Worm (Caenorhabditis elegans) whole organism, L1 larva: ENCODE measurements around the gene Y66D12A.1.

Experiments
- C34B4.2 ChIP-seq: sonication (generic microtip); optimal IDR thresholded peaks from 2 replicates; lab custom pipeline; 2017; ENCODE audit warnings: mild to moderate bottlenecking, missing genetic modification characterization, missing compliant biosample characterization
- aha-1 ChIP-seq: fragments of 150-350 bp; optimal IDR thresholded peaks from 2 replicates; lab custom pipeline; 2014; ENCODE audit warnings: missing biosample characterization, missing genetic modification characterization
- alr-1 ChIP-seq: fragments of 200-800 bp; sonication (Bioruptor generic); optimal IDR thresholded peaks from 2 replicates; lab custom pipeline; 2018; ENCODE audit warnings: borderline replicate concordance, mild to moderate bottlenecking, missing genetic modification characterization, missing compliant biosample characterization
- ama-1 ChIP-seq: fragments of 150-350 bp; optimal IDR thresholded peaks from 2 replicates; lab custom pipeline; 2014
- blmp-1 ChIP-seq: fragments of 150-350 bp; optimal IDR thresholded peaks from 2 replicates; lab custom pipeline; 2014; ENCODE audit warnings: missing biosample characterization, missing genetic modification characterization
- ceh-63 ChIP-seq: fragments of 200-800 bp; sonication (Bioruptor generic); optimal IDR thresholded peaks from 2 replicates; lab custom pipeline; 2018; ENCODE audit warnings: mild to moderate bottlenecking, missing genetic modification characterization, missing compliant biosample characterization
- ceh-8 ChIP-seq: fragments of 200-800 bp; sonication (Bioruptor generic); optimal IDR thresholded peaks from 2 replicates; lab custom pipeline; 2018; ENCODE audit warnings: mild to moderate bottlenecking, missing genetic modification characterization, moderate library complexity, missing compliant biosample characterization
- ceh-82 ChIP-seq, 3 experiments: fragments of 150-350 bp in 1 of 3; sonication (generic microtip) in 2 of 3; optimal IDR thresholded peaks; 2 replicates each; lab custom pipeline; 2014 to 2017; ENCODE audit warnings: missing biosample characterization in 3 of 3, missing genetic modification characterization in 3 of 3
- ceh-90 ChIP-seq: sonication (generic microtip); optimal IDR thresholded peaks from 2 replicates; lab custom pipeline; 2016; ENCODE audit warnings: missing genetic modification characterization, missing compliant biosample characterization
- dpl-1 ChIP-seq, 3 experiments: fragments of 150-350 bp in 2 of 3; sonication (generic microtip) in 1 of 3; optimal IDR thresholded peaks; 2 replicates each; lab custom pipeline; 2014 to 2017; ENCODE audit warnings: missing biosample characterization in 3 of 3, missing genetic modification characterization in 3 of 3, missing genetic modification reagents in 3 of 3
- dsc-1 ChIP-seq: sonication (generic microtip); optimal IDR thresholded peaks from 2 replicates; lab custom pipeline; 2016; ENCODE audit warnings: mild to moderate bottlenecking, missing genetic modification characterization, missing compliant biosample characterization
- efl-1 ChIP-seq, 4 experiments: fragments of 150-350 bp; optimal IDR thresholded peaks in 3 of 4; peaks in 1 of 4; 1 replicate in 1 of 4; 2 replicates in 3 of 4; lab custom pipeline; 2014; ENCODE audit warnings: missing biosample characterization in 2 of 4, missing genetic modification characterization in 2 of 4, missing genetic modification reagents in 2 of 4
- fkh-4 ChIP-seq: sonication (generic microtip); optimal IDR thresholded peaks from 2 replicates; lab custom pipeline; 2016; ENCODE audit warnings: missing compliant biosample characterization, missing genetic modification characterization, borderline replicate concordance
- fkh-8 ChIP-seq: sonication (generic microtip); optimal IDR thresholded peaks from 2 replicates; lab custom pipeline; 2016; ENCODE audit warnings: mild to moderate bottlenecking, missing genetic modification characterization, missing compliant biosample characterization
- grh-1 ChIP-seq: fragments of 200-800 bp; sonication (Bioruptor generic); IDR thresholded peaks from 2 replicates; pipeline ENCODE4 v1.3.6; 2022; ENCODE audit warnings: missing genetic modification reagents, missing genetic modification characterization, missing compliant biosample characterization
- hlh-17 ChIP-seq: fragments of 200-800 bp; sonication (Bioruptor generic); optimal IDR thresholded peaks from 2 replicates; lab custom pipeline; 2018; ENCODE audit warnings: missing genetic modification characterization, mild to moderate bottlenecking, missing compliant biosample characterization, moderate library complexity, borderline replicate concordance
- hlh-4 ChIP-seq: sonication (generic microtip); optimal IDR thresholded peaks from 2 replicates; lab custom pipeline; 2016; ENCODE audit warnings: mild to moderate bottlenecking, missing genetic modification characterization, missing compliant biosample characterization
- irx-1 ChIP-seq: sonication (generic microtip); optimal IDR thresholded peaks from 2 replicates; lab custom pipeline; 2016; ENCODE audit warnings: missing genetic modification characterization, missing compliant biosample characterization
- lin-13 ChIP-seq: fragments of 150-350 bp; optimal IDR thresholded peaks from 2 replicates; lab custom pipeline; 2014; ENCODE audit warnings: missing biosample characterization, missing genetic modification reagents, missing genetic modification characterization
- lin-14 ChIP-seq: fragments of 200-800 bp; sonication (Bioruptor generic); optimal IDR thresholded peaks from 2 replicates; lab custom pipeline; 2018; ENCODE audit warnings: mild to moderate bottlenecking, missing genetic modification characterization, moderate library complexity, missing compliant biosample characterization
- lin-15B ChIP-seq: fragments of 150-350 bp; sonication (generic microtip); optimal IDR thresholded peaks from 3 replicates; lab custom pipeline; 2014; ENCODE audit warnings: missing biosample characterization, missing genetic modification characterization
- lin-39 ChIP-seq: fragments of 150-350 bp; optimal IDR thresholded peaks from 2 replicates; lab custom pipeline; 2014; ENCODE audit warnings: missing biosample characterization, missing genetic modification reagents, missing genetic modification characterization
- lsy-2 ChIP-seq, 2 experiments: fragments of 150-350 bp; optimal IDR thresholded peaks; 2 replicates each; lab custom pipeline; 2014; ENCODE audit warnings: missing biosample characterization in 2 of 2, missing genetic modification characterization in 2 of 2
- mab-9 ChIP-seq: fragments of 200-800 bp; sonication (Bioruptor generic); IDR thresholded peaks from 2 replicates; pipeline ENCODE4 v1.3.6; 2022; ENCODE audit warnings: missing genetic modification reagents, missing genetic modification characterization, missing compliant biosample characterization
- mep-1 ChIP-seq: fragments of 150-350 bp; optimal IDR thresholded peaks from 2 replicates; lab custom pipeline; 2014; ENCODE audit warnings: missing biosample characterization, missing genetic modification characterization
- nhr-20 ChIP-seq: sonication (generic microtip); optimal IDR thresholded peaks from 2 replicates; lab custom pipeline; 2016; ENCODE audit warnings: mild to moderate bottlenecking, missing genetic modification characterization, missing compliant biosample characterization
- nhr-237 ChIP-seq: fragments of 150-350 bp; optimal IDR thresholded peaks from 2 replicates; lab custom pipeline; 2014; ENCODE audit warnings: missing biosample characterization, missing genetic modification characterization
- nhr-47 ChIP-seq: sonication (generic microtip); optimal IDR thresholded peaks from 2 replicates; lab custom pipeline; 2016; ENCODE audit warnings: mild to moderate bottlenecking, missing genetic modification characterization, moderate library complexity, missing compliant biosample characterization
- nhr-71 ChIP-seq: sonication (generic microtip); optimal IDR thresholded peaks from 2 replicates; lab custom pipeline; 2016; ENCODE audit warnings: mild to moderate bottlenecking, missing genetic modification characterization, moderate library complexity, missing compliant biosample characterization
- nhr-84 ChIP-seq: sonication (generic microtip); optimal IDR thresholded peaks from 2 replicates; lab custom pipeline; 2017; ENCODE audit warnings: missing biosample characterization, missing genetic modification characterization
- nhr-90 ChIP-seq: sonication (generic microtip); optimal IDR thresholded peaks from 2 replicates; lab custom pipeline; 2016; ENCODE audit warnings: mild to moderate bottlenecking, missing genetic modification characterization, missing compliant biosample characterization; ENCODE audit not compliant: poor library complexity
- pag-3 ChIP-seq: sonication (generic microtip); optimal IDR thresholded peaks from 2 replicates; lab custom pipeline; 2017; ENCODE audit warnings: missing genetic modification characterization, mild to moderate bottlenecking, missing compliant biosample characterization, antibody characterized with exemption, borderline replicate concordance; ENCODE audit not compliant: insufficient read depth
- pqm-1 ChIP-seq: sonication (generic microtip); optimal IDR thresholded peaks from 3 replicates; lab custom pipeline; 2017; ENCODE audit warnings: missing biosample characterization, missing genetic modification characterization
- snu-23 ChIP-seq: sonication (generic microtip); optimal IDR thresholded peaks from 2 replicates; lab custom pipeline; 2016; ENCODE audit warnings: missing genetic modification characterization, missing compliant biosample characterization
- sptf-1 ChIP-seq: fragments of 150-350 bp; optimal IDR thresholded peaks from 2 replicates; lab custom pipeline; 2014; ENCODE audit warnings: missing biosample characterization, missing genetic modification characterization
- sup-37 ChIP-seq: fragments of 200-800 bp; sonication (Bioruptor generic); optimal IDR thresholded peaks from 2 replicates; lab custom pipeline; 2018; ENCODE audit warnings: mild to moderate bottlenecking, missing genetic modification characterization, missing compliant biosample characterization
- tlp-1 ChIP-seq: fragments of 150-350 bp; optimal IDR thresholded peaks from 2 replicates; lab custom pipeline; 2014; ENCODE audit warnings: missing biosample characterization, missing genetic modification characterization
- unc-130 ChIP-seq: fragments of 150-350 bp; optimal IDR thresholded peaks from 2 replicates; lab custom pipeline; 2017; ENCODE audit warnings: missing biosample characterization, missing genetic modification characterization, inconsistent platforms
- unc-62 ChIP-seq: fragments of 150-350 bp; optimal IDR thresholded peaks from 2 replicates; lab custom pipeline; 2014; ENCODE audit warnings: missing biosample characterization, missing genetic modification reagents, missing genetic modification characterization
- vab-15 ChIP-seq: sonication (generic microtip); optimal IDR thresholded peaks from 2 replicates; lab custom pipeline; 2017; ENCODE audit warnings: missing genotype, mild to moderate bottlenecking, missing genetic modification characterization, missing compliant biosample characterization
- xbp-1 ChIP-seq: sonication (generic microtip); optimal IDR thresholded peaks from 2 replicates; lab custom pipeline; 2016; ENCODE audit warnings: missing genetic modification characterization, missing compliant biosample characterization
- zip-4 ChIP-seq: fragments of 200-800 bp; sonication (Bioruptor generic); optimal IDR thresholded peaks from 2 replicates; lab custom pipeline; 2018; ENCODE audit warnings: mild to moderate bottlenecking, missing genetic modification characterization, moderate library complexity, missing compliant biosample characterization

Gene Y66D12A.1

ce11 chrIII:11589311-11589710 is 18.7 kb upstream of the Y66D12A.1 start:
- TF ChIP-seq dsc-1 (tag; lab: Kevin White, UChicago) = no peak
- TF ChIP-seq pqm-1 (tag; lab: Kevin White, UChicago) = no peak
- TF ChIP-seq lin-15B (tag; lab: Kevin White, UChicago) = no peak
- TF ChIP-seq ceh-82 (tag; optimal IDR thresholded peaks at IDR 0.05; lab: Kevin White, UChicago) = no peak
- TF ChIP-seq ceh-8 = no peak
- no peak for TF ChIP-seq nhr-20
- TF ChIP-seq hlh-17 (GFP tag; lab: Kevin White, UChicago) = no peak
- TF ChIP-seq fkh-4 (tag; lab: Kevin White, UChicago) = no peak
- TF ChIP-seq hlh-4 (tag; lab: Kevin White, UChicago) = no peak
- no peak for TF ChIP-seq ceh-90 (tag; lab: Kevin White, UChicago)
- TF ChIP-seq sptf-1 (tag; lab: Kevin White, UChicago) = no peak
- TF ChIP-seq nhr-90 (tag; lab: Kevin White, UChicago) = no peak
- no peak for TF ChIP-seq mep-1
- no peak for TF ChIP-seq alr-1
- TF ChIP-seq snu-23 (GFP tag; lab: Kevin White, UChicago) = no peak
- TF ChIP-seq sup-37 (GFP tag; lab: Kevin White, UChicago) = no peak
- no peak for TF ChIP-seq lin-13
- TF ChIP-seq ceh-63 (GFP tag; lab: Kevin White, UChicago) = no peak
- TF ChIP-seq lin-39 (tag; lab: Kevin White, UChicago) = no peak
- TF ChIP-seq efl-1 (optimal IDR thresholded peaks at IDR 0.05; lab: Kevin White, UChicago) = no peak
- no peak for TF ChIP-seq efl-1 (GFP tag; optimal IDR thresholded peaks at IDR 0.05 in 1 of 2; lab: Kevin White, UChicago)

- no peak for TF ChIP-seq fkh-8 (tag; lab: Kevin White, UChicago)
- no peak for TF ChIP-seq snu-23 (GFP tag; lab: Kevin White, UChicago)
- no peak for TF ChIP-seq vab-15 (tag; lab: Kevin White, UChicago)
- TF ChIP-seq pag-3 (tag; lab: Kevin White, UChicago) = no peak
- no peak for TF ChIP-seq pqm-1 (tag; lab: Kevin White, UChicago)
- TF ChIP-seq mab-9 = no peak
- no peak for TF ChIP-seq xbp-1 (tag; lab: Kevin White, UChicago)
- TF ChIP-seq nhr-47 (tag; lab: Kevin White, UChicago) = no peak
- no peak for TF ChIP-seq C34B4.2 (tag; lab: Kevin White, UChicago)
- TF ChIP-seq nhr-20 = no peak
- TF ChIP-seq nhr-71 = no peak
- TF ChIP-seq aha-1 (tag; lab: Kevin White, UChicago) = no peak
- no peak for TF ChIP-seq nhr-84 (tag; lab: Kevin White, UChicago)
- no peak for TF ChIP-seq lin-14 (GFP tag; lab: Kevin White, UChicago)
- TF ChIP-seq, all 84 proteins: peak for 0
Observed at ce11 chrIII:11590255-11590654, 17.7 kb upstream of the Y66D12A.1 start.

ce11 chrIII:11592096-11592495 is 15.9 kb upstream of the Y66D12A.1 start:
- TF ChIP-seq dpl-1 (GFP tag; optimal IDR thresholded peaks at IDR 0.05; lab: Kevin White, UChicago) (no peak), lin-15B (tag; lab: Kevin White, UChicago) (no peak), pag-3 (tag; lab: Kevin White, UChicago) (no peak), lin-39 (tag; lab: Kevin White, UChicago) (no peak), ama-1 (lab: Kevin White, UChicago) (no peak), vab-15 (tag; lab: Kevin White, UChicago) (no peak), irx-1 (tag; lab: Kevin White, UChicago) (no peak), unc-62 (no peak), mep-1 (no peak), sptf-1 (tag; lab: Kevin White, UChicago) (no peak), zip-4 (GFP tag; lab: Kevin White, UChicago) (no peak), blmp-1 (tag; lab: Kevin White, UChicago) (no peak), tlp-1 (tag; lab: Kevin White, UChicago) (no peak), nhr-237 (no peak), lsy-2 (tag; optimal IDR thresholded peaks at IDR 0.05; lab: Kevin White, UChicago) (no peak), grh-1 (GFP tag; lab: Robert Waterston, UW) (no peak), unc-130 (tag; lab: Kevin White, UChicago) (no peak), hlh-4 (tag; lab: Kevin White, UChicago) (no peak), pqm-1 (tag; lab: Kevin White, UChicago) (no peak)
